Worm (Caenorhabditis elegans) whole organism, L1 larva: ENCODE data around the gene C17G10.13.

Experiments used
- aha-1 ChIP-seq: fragments of 150-350 bp; optimal IDR thresholded peaks from 2 replicates; lab custom pipeline; 2014; ENCODE audit warnings: missing biosample characterization, missing genetic modification characterization
- aly-2 ChIP-seq: fragments of 150-350 bp; optimal IDR thresholded peaks from 2 replicates; lab custom pipeline; 2014; ENCODE audit warnings: missing biosample characterization, missing genetic modification characterization
- ceh-63 ChIP-seq: fragments of 200-800 bp; sonication (Bioruptor generic); optimal IDR thresholded peaks from 2 replicates; lab custom pipeline; 2018; ENCODE audit warnings: mild to moderate bottlenecking, missing genetic modification characterization, missing compliant biosample characterization
- ceh-82 ChIP-seq, 3 experiments: fragments of 150-350 bp in 1 of 3; sonication (generic microtip) in 2 of 3; optimal IDR thresholded peaks; 2 replicates each; lab custom pipeline; 2014 to 2017; ENCODE audit warnings: missing biosample characterization in 3 of 3, missing genetic modification characterization in 3 of 3
- dsc-1 ChIP-seq: sonication (generic microtip); optimal IDR thresholded peaks from 2 replicates; lab custom pipeline; 2016; ENCODE audit warnings: mild to moderate bottlenecking, missing genetic modification characterization, missing compliant biosample characterization
- efl-1 ChIP-seq, 4 experiments: fragments of 150-350 bp; optimal IDR thresholded peaks in 3 of 4; peaks in 1 of 4; 1 replicate in 1 of 4; 2 replicates in 3 of 4; lab custom pipeline; 2014; ENCODE audit warnings: missing biosample characterization in 2 of 4, missing genetic modification characterization in 2 of 4, missing genetic modification reagents in 2 of 4
- egl-27 ChIP-seq, 2 experiments: fragments of 150-350 bp in 1 of 2; sonication (generic microtip); optimal IDR thresholded peaks; 3 replicates each; lab custom pipeline; 2017 to 2018; ENCODE audit warnings: missing biosample characterization in 2 of 2, missing genetic modification characterization in 2 of 2, missing genetic modification reagents in 2 of 2
- elt-2 ChIP-seq: sonication (generic microtip); optimal IDR thresholded peaks from 2 replicates; lab custom pipeline; 2016; ENCODE audit warnings: missing genetic modification characterization, mild to moderate bottlenecking, inconsistent platforms, missing compliant biosample characterization, missing genetic modification reagents
- ets-5 ChIP-seq: fragments of 200-800 bp; sonication (Bioruptor generic); IDR thresholded peaks from 2 replicates; pipeline ENCODE4 v1.3.6; 2022; ENCODE audit warnings: missing genetic modification characterization, missing compliant biosample characterization
- hlh-17 ChIP-seq: fragments of 200-800 bp; sonication (Bioruptor generic); optimal IDR thresholded peaks from 2 replicates; lab custom pipeline; 2018; ENCODE audit warnings: missing genetic modification characterization, mild to moderate bottlenecking, missing compliant biosample characterization, moderate library complexity, borderline replicate concordance
- hlh-4 ChIP-seq: sonication (generic microtip); optimal IDR thresholded peaks from 2 replicates; lab custom pipeline; 2016; ENCODE audit warnings: mild to moderate bottlenecking, missing genetic modification characterization, missing compliant biosample characterization
- irx-1 ChIP-seq: sonication (generic microtip); optimal IDR thresholded peaks from 2 replicates; lab custom pipeline; 2016; ENCODE audit warnings: missing genetic modification characterization, missing compliant biosample characterization
- jun-1 ChIP-seq: fragments of 150-350 bp; optimal IDR thresholded peaks from 2 replicates; lab custom pipeline; 2014; ENCODE audit warnings: missing biosample characterization, missing genetic modification reagents, missing genetic modification characterization
- lin-14 ChIP-seq: fragments of 200-800 bp; sonication (Bioruptor generic); optimal IDR thresholded peaks from 2 replicates; lab custom pipeline; 2018; ENCODE audit warnings: mild to moderate bottlenecking, missing genetic modification characterization, moderate library complexity, missing compliant biosample characterization
- lin-35 ChIP-seq, 2 experiments: fragments of 150-350 bp; optimal IDR thresholded peaks; 2 replicates each; lab custom pipeline; 2014; ENCODE audit warnings: missing biosample characterization in 2 of 2, missing genetic modification characterization in 2 of 2, missing genetic modification reagents in 2 of 2
- mef-2 ChIP-seq: fragments of 150-350 bp; optimal IDR thresholded peaks from 2 replicates; lab custom pipeline; 2014; ENCODE audit warnings: missing biosample characterization, missing genetic modification characterization
- nhr-20 ChIP-seq: sonication (generic microtip); optimal IDR thresholded peaks from 2 replicates; lab custom pipeline; 2016; ENCODE audit warnings: mild to moderate bottlenecking, missing genetic modification characterization, missing compliant biosample characterization
- nhr-47 ChIP-seq: sonication (generic microtip); optimal IDR thresholded peaks from 2 replicates; lab custom pipeline; 2016; ENCODE audit warnings: mild to moderate bottlenecking, missing genetic modification characterization, moderate library complexity, missing compliant biosample characterization
- nhr-85 ChIP-seq: sonication (generic microtip); peaks from one replicate; lab custom pipeline; 2016; ENCODE audit warnings: missing genetic modification characterization, inconsistent platforms, missing compliant biosample characterization
- nhr-90 ChIP-seq: sonication (generic microtip); optimal IDR thresholded peaks from 2 replicates; lab custom pipeline; 2016; ENCODE audit warnings: mild to moderate bottlenecking, missing genetic modification characterization, missing compliant biosample characterization; ENCODE audit not compliant: poor library complexity
- pax-3 ChIP-seq: fragments of 200-800 bp; sonication (Bioruptor generic); optimal IDR thresholded peaks from 2 replicates; lab custom pipeline; 2018; ENCODE audit warnings: mild to moderate bottlenecking, missing genetic modification characterization, moderate library complexity, missing compliant biosample characterization
- pqm-1 ChIP-seq: sonication (generic microtip); optimal IDR thresholded peaks from 3 replicates; lab custom pipeline; 2017; ENCODE audit warnings: missing biosample characterization, missing genetic modification characterization
- rnt-1 ChIP-seq: sonication (generic microtip); optimal IDR thresholded peaks from 2 replicates; lab custom pipeline; 2016; ENCODE audit warnings: mild to moderate bottlenecking, missing genetic modification characterization, moderate library complexity, missing compliant biosample characterization
- skn-1 ChIP-seq: fragments of 150-350 bp; optimal IDR thresholded peaks from 2 replicates; lab custom pipeline; 2014; ENCODE audit warnings: missing biosample characterization, missing genetic modification characterization
- snu-23 ChIP-seq: sonication (generic microtip); optimal IDR thresholded peaks from 2 replicates; lab custom pipeline; 2016; ENCODE audit warnings: missing genetic modification characterization, missing compliant biosample characterization
- sup-37 ChIP-seq: fragments of 200-800 bp; sonication (Bioruptor generic); optimal IDR thresholded peaks from 2 replicates; lab custom pipeline; 2018; ENCODE audit warnings: mild to moderate bottlenecking, missing genetic modification characterization, missing compliant biosample characterization
- tbx-2 ChIP-seq: sonication (generic microtip); optimal IDR thresholded peaks from 2 replicates; lab custom pipeline; 2016; ENCODE audit warnings: missing genetic modification characterization, missing compliant biosample characterization
- tlp-1 ChIP-seq: fragments of 150-350 bp; optimal IDR thresholded peaks from 2 replicates; lab custom pipeline; 2014; ENCODE audit warnings: missing biosample characterization, missing genetic modification characterization
- unc-86 ChIP-seq: sonication (generic microtip); optimal IDR thresholded peaks from 2 replicates; lab custom pipeline; 2016; ENCODE audit warnings: missing genetic modification characterization, missing compliant biosample characterization
- vab-15 ChIP-seq: sonication (generic microtip); optimal IDR thresholded peaks from 2 replicates; lab custom pipeline; 2017; ENCODE audit warnings: missing genotype, mild to moderate bottlenecking, missing genetic modification characterization, missing compliant biosample characterization
- ztf-11 ChIP-seq, 2 experiments: sonication (generic microtip); optimal IDR thresholded peaks; 2 replicates each; lab custom pipeline; 2016 to 2017; ENCODE audit warnings: missing genetic modification characterization in 2 of 2, missing biosample characterization in 1 of 2, missing compliant biosample characterization in 1 of 2

C17G10.13 gene

ce11 chrII:5593377-5593932 lies 3.9 kb upstream of the C17G10.13 start, which contains the start of gene cdc-14 (continued):
- TF ChIP-seq tbx-2 (tag; lab: Kevin White, UChicago) (peak; percentile 79), nhr-90 (tag; lab: Kevin White, UChicago) (peak; percentile 64)
- TF ChIP-seq, all 84 proteins: peak for 42

- TF ChIP-seq jun-1 (tag; lab: Kevin White, UChicago) = no peak
- TF ChIP-seq nhr-85 (tag; lab: Kevin White, UChicago) = peak; percentile 72
These were observed 3.3 kb upstream of the C17G10.13 start for ce11 chrII:5592857-5593256.

ce11 chrII:5591558-5591957 lies 2.0 kb upstream of the C17G10.13 start:
- TF ChIP-seq hlh-17 (GFP tag; lab: Kevin White, UChicago) (no peak), efl-1 (optimal IDR thresholded peaks at IDR 0.05; lab: Kevin White, UChicago) (no peak), efl-1 (GFP tag; optimal IDR thresholded peaks at IDR 0.05 in 1 of 2; lab: Kevin White, UChicago) (peak in 1 of 2 experiments; percentile 82), nhr-85 (tag; lab: Kevin White, UChicago) (peak; percentile 52)

ce11 chrII:5587794-5588193 lies 1.8 kb downstream of the C17G10.13 start:
- no peak for TF ChIP-seq aly-2
- no peak for TF ChIP-seq egl-27 (tag; optimal IDR thresholded peaks at IDR 0.05; lab: Kevin White, UChicago)
- TF ChIP-seq ceh-63 (GFP tag; lab: Kevin White, UChicago) = no peak
- no peak for TF ChIP-seq nhr-47 (tag; lab: Kevin White, UChicago)
- no peak for TF ChIP-seq mef-2 (tag; lab: Kevin White, UChicago)
- no peak for TF ChIP-seq rnt-1 (tag; lab: Kevin White, UChicago)

ce11 chrII:5585788-5586187 lies 3.8 kb downstream of the C17G10.13 start, which contains the start of gene lys-8:
Gene lys-8 (plus strand): TSS chrII:5586178.
- TF ChIP-seq lin-14 (GFP tag; lab: Kevin White, UChicago) (peak; percentile 35), elt-2 (peak; percentile 99), snu-23 (GFP tag; lab: Kevin White, UChicago) (no peak), tlp-1 (tag; lab: Kevin White, UChicago) (peak; percentile 89), jun-1 (tag; lab: Kevin White, UChicago) (peak; percentile 13), pqm-1 (tag; lab: Kevin White, UChicago) (peak; percentile 92), lin-35 (GFP tag; optimal IDR thresholded peaks at IDR 0.05; lab: Kevin White, UChicago) (peak in 1 of 2 experiments; percentile 25), nhr-85 (tag; lab: Kevin White, UChicago) (no peak), nhr-20 (tag; lab: Kevin White, UChicago) (peak; percentile 28)

- no peak for TF ChIP-seq unc-86 (tag; lab: Kevin White, UChicago)
- TF ChIP-seq sup-37 (GFP tag; lab: Kevin White, UChicago) = no peak
- TF ChIP-seq pqm-1 (tag; lab: Kevin White, UChicago) = no peak
- TF ChIP-seq aha-1 (tag; lab: Kevin White, UChicago) = no peak
- no peak for TF ChIP-seq ztf-11 (tag; optimal IDR thresholded peaks at IDR 0.05; lab: Kevin White, UChicago)
- TF ChIP-seq ceh-82 (tag; optimal IDR thresholded peaks at IDR 0.05; lab: Kevin White, UChicago) = no peak
- TF ChIP-seq nhr-90 (tag; lab: Kevin White, UChicago) = no peak
- no peak for TF ChIP-seq dsc-1 (tag; lab: Kevin White, UChicago)
- no peak for TF ChIP-seq vab-15 (tag; lab: Kevin White, UChicago)
- no peak for TF ChIP-seq hlh-4
- TF ChIP-seq skn-1 (tag; lab: Kevin White, UChicago) = no peak
- TF ChIP-seq snu-23 (GFP tag; lab: Kevin White, UChicago) = no peak
- no peak for TF ChIP-seq ets-5
- no peak for TF ChIP-seq efl-1 (optimal IDR thresholded peaks at IDR 0.05; lab: Kevin White, UChicago)
- no peak for TF ChIP-seq efl-1 (GFP tag; optimal IDR thresholded peaks at IDR 0.05 in 1 of 2; lab: Kevin White, UChicago)
- no peak for TF ChIP-seq irx-1 (tag; lab: Kevin White, UChicago)
- no peak for TF ChIP-seq pax-3 (tag; lab: Kevin White, UChicago)
These were observed 7.3 kb downstream of the C17G10.13 start, which contains the start of gene T25E4.2 for ce11 chrII:5582309-5582708. Gene T25E4.2 (minus strand): TSS chrII:5582409.
